Fruit fly (Drosophila melanogaster): ENCODE results near the gene pths.
A peak's percentile ranks its signal among the peaks of the same experiment; 100 is the strongest.

The pths gene

DNA sequence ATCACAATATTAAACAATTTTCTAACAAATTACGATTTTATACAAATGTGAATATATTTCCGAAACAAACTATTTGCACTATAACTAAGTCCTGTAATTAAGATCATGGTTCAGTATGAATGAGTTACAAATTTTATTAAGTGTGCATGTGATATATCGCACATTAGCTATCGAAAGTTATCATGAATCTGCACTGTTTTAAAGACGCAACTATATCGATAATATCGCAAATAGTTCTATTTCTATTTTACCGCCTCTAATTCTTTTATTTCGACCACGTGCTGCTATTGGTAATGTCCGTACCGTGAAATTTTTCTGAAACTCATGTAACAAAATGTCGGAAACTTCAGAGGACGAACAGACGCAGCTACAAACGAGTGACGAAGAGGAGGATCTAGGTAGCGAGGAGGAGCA is at the start of gene pths (continued):
- TF ChIP-seq CG7987 (GFP tag; optimal IDR thresholded peaks at IDR 0.05): no peak
- TF ChIP-seq CG1233 (GFP tag; optimal IDR thresholded peaks at IDR 0.05): no peak
- peak; percentile 85 for TF ChIP-seq CG16813 (GFP tag; IDR thresholded peaks at IDR 0.05; ENCODE audit: partially characterized antibody)
- peak; percentile 92 for TF ChIP-seq pzg (GFP tag; optimal IDR thresholded peaks at IDR 0.05)
- no peak for TF ChIP-seq gt (GFP tag; IDR thresholded peaks at IDR 0.05)
- TF ChIP-seq bcd (GFP tag; optimal IDR thresholded peaks at IDR 0.05): no peak
- peak; percentile 48 for TF ChIP-seq CG10267 (tag; optimal IDR thresholded peaks at IDR 0.05)
- TF ChIP-seq caup (GFP tag; optimal IDR thresholded peaks at IDR 0.05; ENCODE audit: severe bottlenecking): no peak
- peak; percentile 37 for TF ChIP-seq CG9609 (GFP tag; optimal IDR thresholded peaks at IDR 0.05)
- peak; percentile 90 for TF ChIP-seq Dref (GFP tag; IDR thresholded peaks at IDR 0.05)
- peak; percentile 79 for TF ChIP-seq hbn (GFP tag; IDR thresholded peaks at IDR 0.05; ENCODE audit: partially characterized antibody)
- TF ChIP-seq CG10321 (GFP tag; IDR thresholded peaks at IDR 0.05): no peak
- TF ChIP-seq CG4730 (GFP tag; IDR thresholded peaks at IDR 0.05): no peak
- no peak for TF ChIP-seq gsb-n (tag; optimal IDR thresholded peaks at IDR 0.05)
- TF ChIP-seq CG31365 (tag; optimal IDR thresholded peaks at IDR 0.05): no peak
- TF ChIP-seq zen2 (GFP tag; IDR thresholded peaks at IDR 0.05; ENCODE audit: partially characterized antibody): no peak; the same call in 2 of the 3 replicates
- TF ChIP-seq CG1529 (GFP tag; optimal IDR thresholded peaks at IDR 0.05): no peak
- TF ChIP-seq CG8388 (GFP tag; optimal IDR thresholded peaks at IDR 0.05): no peak
- no peak for TF ChIP-seq CG15011 (GFP tag; optimal IDR thresholded peaks at IDR 0.05)
- TF ChIP-seq CG4820 (GFP tag; optimal IDR thresholded peaks at IDR 0.05): peak; percentile 50
- TF ChIP-seq cas (GFP tag; IDR thresholded peaks at IDR 0.05): no peak
- peak; percentile 87 for TF ChIP-seq sens (GFP tag)
- TF ChIP-seq Ssrp (tag; optimal IDR thresholded peaks at IDR 0.05): peak; percentile 18
- TF ChIP-seq Optix (GFP tag; IDR thresholded peaks at IDR 0.05): no peak
- no peak for TF ChIP-seq shn (GFP tag; optimal IDR thresholded peaks at IDR 0.05)
- no peak for TF ChIP-seq HLHmδ (GFP tag; optimal IDR thresholded peaks at IDR 0.05)
- peak; percentile 39 for TF ChIP-seq MBD-R2 (GFP tag; IDR thresholded peaks at IDR 0.05)
- no peak for TF ChIP-seq sc (optimal IDR thresholded peaks at IDR 0.05)
- TF ChIP-seq sc (GFP tag; optimal IDR thresholded peaks at IDR 0.05): no peak
- no peak for TF ChIP-seq tap (tag; optimal IDR thresholded peaks at IDR 0.05)
- TF ChIP-seq CG12391 (tag; optimal IDR thresholded peaks at IDR 0.05): peak; percentile 59
- no peak; the same call in 1 of the 3 replicates for TF ChIP-seq ase (GFP tag; IDR thresholded peaks at IDR 0.05)
- 0 out of 3 replicates have a peak, but pooled peaks have one; percentile 31 for TF ChIP-seq CG2889 (GFP tag; IDR thresholded peaks at IDR 0.05)
- TF ChIP-seq CG6791 (GFP tag; IDR thresholded peaks at IDR 0.05; ENCODE audit: partially characterized antibody): peak; percentile 89
- TF ChIP-seq ind (GFP tag; optimal IDR thresholded peaks at IDR 0.05): peak; percentile 61
- peak; percentile 84 for TF ChIP-seq Med (GFP tag)
- TF ChIP-seq Pdp1 (GFP tag; optimal IDR thresholded peaks at IDR 0.05): peak; percentile 57 to 62
- peak; percentile 75; the same call in 1 of the 3 replicates for TF ChIP-seq CG11456 (GFP tag; IDR thresholded peaks at IDR 0.05)
- TF ChIP-seq CG13287 (GFP tag; IDR thresholded peaks at IDR 0.05; ENCODE audit: partially characterized antibody): peak; percentile 78
- TF ChIP-seq slou (GFP tag; optimal IDR thresholded peaks at IDR 0.05): peak; percentile 60
- 0 out of 2 replicates have a peak, but pooled peaks have one; percentile 60 for TF ChIP-seq CG11247 (GFP tag; IDR thresholded peaks at IDR 0.05)
- peak; percentile 75 for TF ChIP-seq slbo (GFP tag; IDR thresholded peaks at IDR 0.05)
- no peak for TF ChIP-seq C15 (GFP tag; IDR thresholded peaks at IDR 0.05)
- TF ChIP-seq Aef1 (GFP tag; IDR thresholded peaks at IDR 0.05): peak; percentile 23; the same call in 1 of the 3 replicates
- peak; percentile 4 for TF ChIP-seq NC2α (GFP tag; optimal IDR thresholded peaks at IDR 0.05)
- TF ChIP-seq Mes4 (GFP tag; optimal IDR thresholded peaks at IDR 0.05): peak; percentile 40
- TF ChIP-seq CG15269 (tag; optimal IDR thresholded peaks at IDR 0.05): no peak
- TF ChIP-seq Bteb2 (GFP tag; optimal IDR thresholded peaks at IDR 0.05): no peak
- no peak for TF ChIP-seq danr (GFP tag; IDR thresholded peaks at IDR 0.05)
- TF ChIP-seq onecut (GFP tag; IDR thresholded peaks at IDR 0.05): no peak
- TF ChIP-seq stc (GFP tag; IDR thresholded peaks at IDR 0.05): no peak
